Worm (Caenorhabditis elegans) whole organism, L1 larva: ENCODE measurements around the gene srw-13.

Source experiments
- nhr-47 ChIP-seq: sonication (generic microtip); optimal IDR thresholded peaks from 2 replicates; lab custom pipeline; 2016; ENCODE audit warnings: mild to moderate bottlenecking, missing genetic modification characterization, moderate library complexity, missing compliant biosample characterization
- sptf-1 ChIP-seq: fragments of 150-350 bp; optimal IDR thresholded peaks from 2 replicates; lab custom pipeline; 2014; ENCODE audit warnings: missing biosample characterization, missing genetic modification characterization
- unc-130 ChIP-seq: fragments of 150-350 bp; optimal IDR thresholded peaks from 2 replicates; lab custom pipeline; 2017; ENCODE audit warnings: missing biosample characterization, missing genetic modification characterization, inconsistent platforms

DNA sequence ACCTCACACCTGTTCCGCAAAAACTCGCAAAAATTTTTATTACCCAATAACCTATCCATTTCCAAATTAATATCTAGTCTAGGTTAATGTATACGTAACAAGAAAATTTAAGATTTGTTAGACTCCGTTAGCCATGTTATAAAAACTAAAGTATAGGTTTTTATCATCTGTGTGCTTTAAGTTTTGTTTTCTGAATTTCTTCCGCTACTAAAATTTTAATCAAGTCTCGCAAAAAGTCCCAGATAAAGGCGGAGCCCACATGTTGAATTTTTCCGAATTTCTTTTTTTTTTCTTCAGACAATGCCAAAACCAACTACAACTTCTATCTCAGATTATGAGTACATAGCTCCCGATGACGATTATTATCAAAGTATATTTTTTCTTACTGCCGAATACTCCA is at the start of gene srw-13:
- TF ChIP-seq unc-130 (tag; lab: Kevin White, UChicago) = no peak
- no peak for TF ChIP-seq sptf-1
- TF ChIP-seq nhr-47 (tag; lab: Kevin White, UChicago) = no peak
